Worm (Caenorhabditis elegans) whole organism, L3 larva: Measurements from ENCODE around the gene Y48E1C.2.

Experiments used
- aly-2 ChIP-seq: fragments of 150-350 bp; optimal IDR thresholded peaks from 2 replicates; lab custom pipeline; 2014; ENCODE audit warnings: missing biosample characterization, missing genetic modification characterization
- ceh-9 ChIP-seq: sonication (generic microtip); optimal IDR thresholded peaks from 2 replicates; lab custom pipeline; 2018; ENCODE audit warnings: missing biosample characterization, missing genetic modification characterization
- egl-27 ChIP-seq: sonication (generic microtip); optimal IDR thresholded peaks from 4 replicates; lab custom pipeline; 2017; ENCODE audit warnings: missing biosample characterization, missing genetic modification reagents, missing genetic modification characterization
- mdl-1 ChIP-seq: fragments of 150-350 bp; optimal IDR thresholded peaks from 2 replicates; lab custom pipeline; 2014; ENCODE audit warnings: missing biosample characterization, missing genetic modification characterization
- pqm-1 ChIP-seq: fragments of 150-350 bp; optimal IDR thresholded peaks from 2 replicates; lab custom pipeline; 2017; ENCODE audit warnings: missing biosample characterization, missing genetic modification characterization, inconsistent platforms
- skn-1 ChIP-seq: fragments of 150-350 bp; optimal IDR thresholded peaks from 2 replicates; lab custom pipeline; 2014; ENCODE audit warnings: missing biosample characterization, missing genetic modification characterization
- unc-62 ChIP-seq: fragments of 150-350 bp; sonication (generic microtip); optimal IDR thresholded peaks from 4 replicates; lab custom pipeline; 2014; ENCODE audit warnings: missing biosample characterization, missing genetic modification reagents, missing genetic modification characterization

DNA sequence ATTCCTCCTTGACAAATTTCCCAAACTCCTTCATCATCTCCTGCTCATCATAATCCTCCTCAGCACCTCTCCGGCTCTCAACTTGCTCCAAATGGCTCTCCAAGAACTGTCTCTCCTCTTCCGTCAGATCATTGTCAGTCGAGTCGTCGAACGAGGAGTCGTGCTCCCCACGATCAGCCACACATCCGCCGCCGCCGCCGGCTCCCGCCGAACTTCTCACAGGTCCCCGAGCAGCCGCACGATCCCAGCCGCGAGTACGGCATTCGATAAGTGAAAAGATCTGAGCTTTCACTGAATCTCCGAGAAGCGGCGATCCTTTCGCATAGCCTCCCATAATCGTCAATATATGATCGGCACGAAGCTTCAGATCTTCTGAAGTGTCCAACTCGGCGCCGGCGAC, 27.0 kb downstream of the Y48E1C.2 start:
- TF ChIP-seq egl-27 (no peak), ceh-9 (tag; lab: Kevin White, UChicago) (no peak), skn-1 (tag; lab: Kevin White, UChicago) (no peak), pqm-1 (tag; lab: Kevin White, UChicago) (no peak), aly-2 (tag; lab: Kevin White, UChicago) (no peak), mdl-1 (tag; lab: Kevin White, UChicago) (no peak), unc-62 (GFP tag; lab: Kevin White, UChicago) (no peak)
